Worm (Caenorhabditis elegans): ENCODE measurements around the gene T16G1.6.

T16G1.6 gene

ce11 chrV:12934976-12935375, 2.0 kb downstream of the T16G1.6 start, which contains the start of gene T16G1.7:
T16G1.7 (minus strand) TSS chrV:12935112.
- TF ChIP-seq ref-1 (GFP tag; conservative IDR thresholded peaks at IDR 0.05) = no peak
- no peak for TF ChIP-seq ztf-23 (GFP tag; IDR thresholded peaks at IDR 0.05)
- no peak for TF ChIP-seq flt-1 (GFP tag; IDR thresholded peaks at IDR 0.05)
- TF ChIP-seq med-1 (GFP tag; optimal IDR thresholded peaks at IDR 0.05; ENCODE audit: insufficient read depth) = no peak
- TF ChIP-seq klf-2 (GFP tag; conservative IDR thresholded peaks at IDR 0.05) = no peak
- no peak for TF ChIP-seq T22C8.4 (GFP tag; IDR thresholded peaks at IDR 0.05)
- TF ChIP-seq tab-1 (GFP tag; IDR thresholded peaks at IDR 0.05) = no peak
- no peak for TF ChIP-seq cog-1 (tag; optimal IDR thresholded peaks at IDR 0.05)
- no peak for TF ChIP-seq ztf-29 (GFP tag; IDR thresholded peaks at IDR 0.05)

- TF ChIP-seq ztf-29 (GFP tag; IDR thresholded peaks at IDR 0.05) (no peak), cog-1 (tag; optimal IDR thresholded peaks at IDR 0.05) (no peak), klf-2 (GFP tag; conservative IDR thresholded peaks at IDR 0.05) (no peak), flt-1 (GFP tag; IDR thresholded peaks at IDR 0.05) (no peak), med-1 (GFP tag; optimal IDR thresholded peaks at IDR 0.05; ENCODE audit: insufficient read depth) (no peak)
Measured at ce11 chrV:12933654-12934053, 3.3 kb downstream of the T16G1.6 start.

ce11 chrV:12928929-12929532, 7.9 kb downstream of the T16G1.6 start, which contains the start of gene T16G1.2:
T16G1.2 (plus strand) TSS chrV:12929482.
- TF ChIP-seq flt-1 (GFP tag; IDR thresholded peaks at IDR 0.05) (no peak), klf-2 (GFP tag; conservative IDR thresholded peaks at IDR 0.05) (no peak), ref-1 (GFP tag; conservative IDR thresholded peaks at IDR 0.05) (no peak), T22C8.4 (GFP tag; IDR thresholded peaks at IDR 0.05) (no peak), med-1 (GFP tag; optimal IDR thresholded peaks at IDR 0.05; ENCODE audit: insufficient read depth) (no peak), cog-1 (tag; optimal IDR thresholded peaks at IDR 0.05) (no peak), ztf-23 (GFP tag; IDR thresholded peaks at IDR 0.05) (no peak), tab-1 (GFP tag; IDR thresholded peaks at IDR 0.05) (no peak), ztf-29 (GFP tag; IDR thresholded peaks at IDR 0.05) (no peak)

ce11 chrV:12924128-12924527, 12.8 kb downstream of the T16G1.6 start, which contains the start of gene pqn-67:
pqn-67 (plus strand) TSS chrV:12924428.
- TF ChIP-seq flt-1 (GFP tag; IDR thresholded peaks at IDR 0.05) (no peak), cog-1 (tag; optimal IDR thresholded peaks at IDR 0.05) (no peak), klf-2 (GFP tag; conservative IDR thresholded peaks at IDR 0.05) (no peak), ztf-23 (GFP tag; IDR thresholded peaks at IDR 0.05) (no peak), med-1 (GFP tag; optimal IDR thresholded peaks at IDR 0.05; ENCODE audit: insufficient read depth) (no peak), ztf-29 (GFP tag; IDR thresholded peaks at IDR 0.05) (no peak), ref-1 (GFP tag; conservative IDR thresholded peaks at IDR 0.05) (no peak), tab-1 (GFP tag; IDR thresholded peaks at IDR 0.05) (no peak), T22C8.4 (GFP tag; IDR thresholded peaks at IDR 0.05) (no peak)

ce11 chrV:12922308-12922707, 14.7 kb downstream of the T16G1.6 start, which contains the start of gene dhrs-4:
dhrs-4 (plus strand) TSS chrV:12922608.
- no peak for TF ChIP-seq T22C8.4 (GFP tag; IDR thresholded peaks at IDR 0.05)
- TF ChIP-seq ref-1 (GFP tag; conservative IDR thresholded peaks at IDR 0.05) = no peak
- no peak for TF ChIP-seq flt-1 (GFP tag; IDR thresholded peaks at IDR 0.05)
- no peak for TF ChIP-seq klf-2 (GFP tag; conservative IDR thresholded peaks at IDR 0.05)
- TF ChIP-seq ztf-29 (GFP tag; IDR thresholded peaks at IDR 0.05) = no peak
- TF ChIP-seq tab-1 (GFP tag; IDR thresholded peaks at IDR 0.05) = no peak

ce11 chrV:12921680-12922079, 15.3 kb downstream of the T16G1.6 start:
- TF ChIP-seq flt-1 (GFP tag; IDR thresholded peaks at IDR 0.05) (no peak), cog-1 (tag; optimal IDR thresholded peaks at IDR 0.05) (no peak), T22C8.4 (GFP tag; IDR thresholded peaks at IDR 0.05) (no peak), klf-2 (GFP tag; conservative IDR thresholded peaks at IDR 0.05) (no peak), ztf-29 (GFP tag; IDR thresholded peaks at IDR 0.05) (no peak), ref-1 (GFP tag; conservative IDR thresholded peaks at IDR 0.05) (no peak), tab-1 (GFP tag; IDR thresholded peaks at IDR 0.05) (no peak), ztf-23 (GFP tag; IDR thresholded peaks at IDR 0.05) (no peak), med-1 (GFP tag; optimal IDR thresholded peaks at IDR 0.05; ENCODE audit: insufficient read depth) (no peak)

ce11 chrV:12919705-12920104, 17.3 kb downstream of the T16G1.6 start, which contains the start of gene lipl-1:
lipl-1 (plus strand) TSS chrV:12919986.
- no peak for TF ChIP-seq ztf-23 (GFP tag; IDR thresholded peaks at IDR 0.05)
- no peak for TF ChIP-seq cog-1 (tag; optimal IDR thresholded peaks at IDR 0.05)
- TF ChIP-seq ztf-29 (GFP tag; IDR thresholded peaks at IDR 0.05) = no peak
- TF ChIP-seq klf-2 (GFP tag; conservative IDR thresholded peaks at IDR 0.05) = no peak
- no peak for TF ChIP-seq tab-1 (GFP tag; IDR thresholded peaks at IDR 0.05)
- no peak for TF ChIP-seq med-1 (GFP tag; optimal IDR thresholded peaks at IDR 0.05; ENCODE audit: insufficient read depth)
- TF ChIP-seq ref-1 (GFP tag; conservative IDR thresholded peaks at IDR 0.05) = no peak
- no peak for TF ChIP-seq T22C8.4 (GFP tag; IDR thresholded peaks at IDR 0.05)
- no peak for TF ChIP-seq flt-1 (GFP tag; IDR thresholded peaks at IDR 0.05)

- TF ChIP-seq ztf-29 (GFP tag; IDR thresholded peaks at IDR 0.05) (no peak), tab-1 (GFP tag; IDR thresholded peaks at IDR 0.05) (no peak), ztf-23 (GFP tag; IDR thresholded peaks at IDR 0.05) (no peak), cog-1 (tag; optimal IDR thresholded peaks at IDR 0.05) (no peak), ref-1 (GFP tag; conservative IDR thresholded peaks at IDR 0.05) (no peak), klf-2 (GFP tag; conservative IDR thresholded peaks at IDR 0.05) (no peak), flt-1 (GFP tag; IDR thresholded peaks at IDR 0.05) (no peak), med-1 (GFP tag; optimal IDR thresholded peaks at IDR 0.05; ENCODE audit: insufficient read depth) (no peak), T22C8.4 (GFP tag; IDR thresholded peaks at IDR 0.05) (no peak)
Measured at ce11 chrV:12909544-12910157, 27.3 kb downstream of the T16G1.6 start, which contains the start of gene nid-1. nid-1 (plus strand) TSS chrV:12910107.

- no peak for TF ChIP-seq cog-1 (tag; optimal IDR thresholded peaks at IDR 0.05)
Measured at ce11 chrV:12908614-12909013, 28.4 kb downstream of the T16G1.6 start.

All from whole organism, midembryonic.